Worm (Caenorhabditis elegans): ENCODE measurements around the gene Y73B6A.1.
A peak's percentile ranks its signal among the peaks of the same experiment; 100 is the strongest.

The Y73B6A.1 gene

DNA sequence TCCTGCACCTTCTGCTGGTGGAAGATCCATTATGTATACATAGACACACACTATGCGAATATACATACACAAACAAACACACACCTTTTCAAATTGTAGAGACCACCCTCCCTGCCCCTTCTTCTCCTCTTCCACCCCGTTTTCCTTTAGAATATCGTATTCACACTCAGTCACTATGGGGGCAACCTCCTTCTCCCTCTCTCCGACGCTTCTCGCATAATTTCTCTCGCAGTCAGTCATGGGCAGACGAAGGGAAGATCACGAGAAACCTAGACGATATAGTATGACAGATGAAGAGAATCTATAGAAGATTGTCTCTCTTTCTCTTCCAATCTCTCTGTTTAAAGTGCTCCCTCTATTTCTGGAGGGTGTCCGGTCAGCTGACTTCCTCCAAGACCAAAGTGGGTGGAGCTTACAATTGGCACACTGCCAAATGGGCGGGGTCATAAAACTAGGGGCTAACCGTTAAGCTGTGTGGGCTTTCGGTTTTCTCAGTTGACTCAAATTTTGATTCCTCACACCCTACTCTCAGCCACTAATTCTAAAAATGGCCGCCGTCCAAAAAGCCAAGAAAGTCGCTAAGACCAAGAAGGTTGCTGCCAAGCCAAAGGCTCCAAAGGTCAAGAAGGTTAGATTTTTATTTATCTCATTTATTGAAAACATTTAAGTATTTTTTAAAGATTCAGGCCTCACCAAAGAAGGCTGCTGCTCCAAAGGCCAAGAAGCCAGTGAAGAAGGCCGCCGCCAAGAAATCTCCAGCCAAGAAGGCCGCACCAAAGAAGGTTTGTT, 21.7 kb downstream of the Y73B6A.1 start, which contains the start of gene hil-7:
hil-7 (plus strand) TSS at position 446 of the 789 bp plus-strand sequence.
- TF ChIP-seq unc-39 (tag; optimal IDR thresholded peaks at IDR 0.05) (peak; percentile 79), ceh-39 (tag; optimal IDR thresholded peaks at IDR 0.05) (no peak), ceh-83 (GFP tag; optimal IDR thresholded peaks at IDR 0.05) (no peak), lin-32 (GFP tag; optimal IDR thresholded peaks at IDR 0.05) (peak; percentile 7), drap-1 (GFP tag; optimal IDR thresholded peaks at IDR 0.05) (peak; percentile 65), bed-3 (GFP tag; optimal IDR thresholded peaks at IDR 0.05) (no peak), mab-5 (tag; optimal IDR thresholded peaks at IDR 0.05) (peak; percentile 73), cnd-1 (tag; optimal IDR thresholded peaks at IDR 0.05) (peak; percentile 58), lsy-2 (tag; optimal IDR thresholded peaks at IDR 0.05) (peak; percentile 74), hlh-1 (tag; optimal IDR thresholded peaks at IDR 0.05) (peak; percentile 90), nhr-237 (tag; optimal IDR thresholded peaks at IDR 0.05) (peak; percentile 59), nhr-12 (tag; optimal IDR thresholded peaks at IDR 0.05) (no peak), ces-1 (GFP tag; optimal IDR thresholded peaks at IDR 0.05) (peak; percentile 89), lin-13 (tag; optimal IDR thresholded peaks at IDR 0.05) (no peak), unc-120 (tag; optimal IDR thresholded peaks at IDR 0.05; ENCODE audit: poor library complexity, severe bottlenecking) (peak; percentile 100), snpc-4 (tag; optimal IDR thresholded peaks at IDR 0.05) (no peak), pha-4 (tag; optimal IDR thresholded peaks at IDR 0.05) (peak; percentile 93), nhr-76 (tag; optimal IDR thresholded peaks at IDR 0.05) (no peak), elt-1 (tag; optimal IDR thresholded peaks at IDR 0.05; ENCODE audit: borderline replicate concordance, insufficient read depth) (no peak), flh-1 (GFP tag; optimal IDR thresholded peaks at IDR 0.05) (no peak), mls-2 (tag; optimal IDR thresholded peaks at IDR 0.05) (peak; percentile 79), tbx-8 (GFP tag; optimal IDR thresholded peaks at IDR 0.05) (no peak), nhr-28 (tag; optimal IDR thresholded peaks at IDR 0.05) (no peak), M03D4.4 (tag; optimal IDR thresholded peaks at IDR 0.05) (peak; percentile 28), sptf-1 (tag; optimal IDR thresholded peaks at IDR 0.05) (peak; percentile 58), sem-2 (GFP tag; optimal IDR thresholded peaks at IDR 0.05) (no peak), blmp-1 (tag; optimal IDR thresholded peaks at IDR 0.05) (peak; percentile 29), zip-8 (tag; optimal IDR thresholded peaks at IDR 0.05) (no peak), ztf-11 (tag; optimal IDR thresholded peaks at IDR 0.05) (peak; percentile 82), nhr-2 (tag; optimal IDR thresholded peaks at IDR 0.05) (peak; percentile 21), elt-3 (tag; optimal IDR thresholded peaks at IDR 0.05) (no peak), ham-2 (GFP tag; optimal IDR thresholded peaks at IDR 0.05) (peak; percentile 96), ceh-43 (GFP tag; optimal IDR thresholded peaks at IDR 0.05) (peak; percentile 34), mep-1 (tag; optimal IDR thresholded peaks at IDR 0.05) (peak; percentile 44), unc-62 (GFP tag; optimal IDR thresholded peaks at IDR 0.05) (peak; percentile 88)

DNA sequence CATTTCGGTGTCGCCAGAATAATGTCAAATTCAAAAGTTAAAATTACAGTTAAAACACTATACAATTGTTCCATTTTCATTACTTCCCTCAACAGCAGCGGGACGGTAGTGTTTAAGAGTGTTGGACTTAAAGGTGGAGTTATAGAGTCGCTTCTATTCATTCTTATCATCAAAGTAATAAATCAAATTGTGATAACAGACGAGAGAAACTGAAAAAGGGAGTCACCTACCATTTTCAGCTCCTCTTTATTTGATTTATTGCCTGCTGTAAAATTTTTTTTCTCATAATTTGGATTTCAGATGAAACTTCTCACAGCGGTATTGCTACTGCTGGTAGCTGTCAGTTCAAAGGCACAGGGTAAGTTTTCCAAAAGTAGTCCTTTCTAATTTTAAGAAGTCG, 27.9 kb downstream of the Y73B6A.1 start, which contains the start of gene C01B10.6:
C01B10.6 (plus strand) TSS at position 301 of the 400 bp plus-strand sequence.
- TF ChIP-seq pha-4 (tag; optimal IDR thresholded peaks at IDR 0.05) (no peak), sem-2 (GFP tag; optimal IDR thresholded peaks at IDR 0.05) (no peak), nhr-12 (tag; optimal IDR thresholded peaks at IDR 0.05) (no peak), ztf-11 (tag; optimal IDR thresholded peaks at IDR 0.05) (no peak), unc-62 (GFP tag; optimal IDR thresholded peaks at IDR 0.05) (no peak), ham-2 (GFP tag; optimal IDR thresholded peaks at IDR 0.05) (no peak), tbx-8 (GFP tag; optimal IDR thresholded peaks at IDR 0.05) (no peak), ceh-43 (GFP tag; optimal IDR thresholded peaks at IDR 0.05) (no peak), lin-32 (GFP tag; optimal IDR thresholded peaks at IDR 0.05) (no peak), zip-8 (tag; optimal IDR thresholded peaks at IDR 0.05) (no peak), blmp-1 (tag; optimal IDR thresholded peaks at IDR 0.05) (no peak), lsy-2 (tag; optimal IDR thresholded peaks at IDR 0.05) (no peak), elt-1 (tag; optimal IDR thresholded peaks at IDR 0.05; ENCODE audit: borderline replicate concordance, insufficient read depth) (no peak), nhr-2 (tag; optimal IDR thresholded peaks at IDR 0.05) (no peak), flh-1 (GFP tag; optimal IDR thresholded peaks at IDR 0.05) (no peak), nhr-76 (tag; optimal IDR thresholded peaks at IDR 0.05) (no peak), nhr-28 (tag; optimal IDR thresholded peaks at IDR 0.05) (no peak), hlh-1 (tag; optimal IDR thresholded peaks at IDR 0.05) (no peak), ces-1 (GFP tag; optimal IDR thresholded peaks at IDR 0.05) (no peak), mls-2 (tag; optimal IDR thresholded peaks at IDR 0.05) (no peak)

DNA sequence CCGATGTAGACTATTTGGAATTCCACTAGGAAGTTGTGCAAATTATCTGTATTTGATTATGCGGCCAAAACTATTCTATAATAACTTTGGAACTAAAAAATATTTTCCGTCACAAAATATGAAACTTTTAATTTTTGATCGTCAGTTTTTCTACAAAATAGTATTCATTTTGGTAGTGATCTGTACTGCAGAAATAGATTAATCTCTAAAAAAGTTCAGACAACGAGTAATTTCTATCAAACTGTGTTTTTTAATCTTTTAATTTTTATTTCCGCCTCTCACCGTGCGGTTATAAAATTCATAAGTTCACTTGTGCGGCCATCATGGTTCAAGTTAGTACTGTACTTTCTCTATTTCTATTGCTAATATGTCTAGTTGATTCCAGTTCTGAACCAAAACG, 29.5 kb downstream of the Y73B6A.1 start, which contains the start of gene C01B10.7:
C01B10.7 (plus strand) TSS at position 301 of the 400 bp plus-strand sequence.
- TF ChIP-seq mab-5 (tag; optimal IDR thresholded peaks at IDR 0.05) (no peak), ztf-11 (tag; optimal IDR thresholded peaks at IDR 0.05) (no peak), lin-13 (tag; optimal IDR thresholded peaks at IDR 0.05) (no peak), nhr-2 (tag; optimal IDR thresholded peaks at IDR 0.05) (no peak), sptf-1 (tag; optimal IDR thresholded peaks at IDR 0.05) (no peak), tbx-8 (GFP tag; optimal IDR thresholded peaks at IDR 0.05) (no peak), nhr-28 (tag; optimal IDR thresholded peaks at IDR 0.05) (no peak), lsy-2 (tag; optimal IDR thresholded peaks at IDR 0.05) (no peak), ceh-39 (tag; optimal IDR thresholded peaks at IDR 0.05) (no peak), unc-62 (GFP tag; optimal IDR thresholded peaks at IDR 0.05) (no peak), lin-32 (GFP tag; optimal IDR thresholded peaks at IDR 0.05) (no peak), nhr-12 (tag; optimal IDR thresholded peaks at IDR 0.05) (no peak), ceh-83 (GFP tag; optimal IDR thresholded peaks at IDR 0.05) (no peak), mep-1 (tag; optimal IDR thresholded peaks at IDR 0.05) (no peak), blmp-1 (tag; optimal IDR thresholded peaks at IDR 0.05) (no peak), snpc-4 (tag; optimal IDR thresholded peaks at IDR 0.05) (no peak), cnd-1 (tag; optimal IDR thresholded peaks at IDR 0.05) (no peak)

Measured in whole organism, mixed stage, embryonic.